Fruit fly (Drosophila melanogaster) whole organism, wandering third instar larva: ENCODE measurements around the gene CG14864.

Source experiments
- Abd-B ChIP-seq: fragments of >200 bp; optimal IDR thresholded peaks from 2 replicates; lab custom pipeline; 2017; ENCODE audit warnings: missing biosample characterization, missing genetic modification characterization
- Hnf4 ChIP-seq: fragments of 200-800 bp; sonication (Bioruptor generic); optimal IDR thresholded peaks from 2 replicates; lab custom pipeline; 2016; ENCODE audit warnings: missing biosample characterization, mild to moderate bottlenecking, missing genetic modification characterization
- Sp1 ChIP-seq: fragments of 200-800 bp; sonication (Bioruptor generic); optimal IDR thresholded peaks from 3 replicates; lab custom pipeline; 2019; ENCODE audit warnings: missing biosample characterization, mild to moderate bottlenecking, missing genetic modification characterization, moderate library complexity
- dl ChIP-seq, 2 experiments: fragments of 175-275, 200-275 bp in 1 of 2; fragments of 200-275 bp in 1 of 2; sonication (Bioruptor generic); optimal IDR thresholded peaks; lab custom pipeline; 2018; ENCODE audit warnings: mild to moderate bottlenecking in 2 of 2, missing biosample characterization in 2 of 2, missing genetic modification characterization in 2 of 2, moderate library complexity in 2 of 2; ENCODE audit not compliant: partially characterized antibody in 2 of 2, insufficient read depth in 1 of 2
- dmrt93B ChIP-seq: fragments of 200-800 bp; sonication (Bioruptor generic); optimal IDR thresholded peaks from 2 replicates; lab custom pipeline; 2018; ENCODE audit warnings: missing biosample characterization, mild to moderate bottlenecking, missing genetic modification characterization
- h ChIP-seq: fragments of 200-800 bp; sonication (Bioruptor generic); optimal IDR thresholded peaks from 3 replicates; lab custom pipeline; 2016; ENCODE audit warnings: missing biosample characterization, mild to moderate bottlenecking, missing genetic modification characterization
- psq ChIP-seq: fragments of 200-800 bp; sonication (Bioruptor generic); optimal IDR thresholded peaks from 3 replicates; lab custom pipeline; 2017; ENCODE audit warnings: missing biosample characterization, mild to moderate bottlenecking, missing genetic modification characterization, moderate library complexity
- sv ChIP-seq: fragments of 200-800 bp; sonication (Bioruptor generic); optimal IDR thresholded peaks from 3 replicates; lab custom pipeline; 2016; ENCODE audit warnings: missing biosample characterization, missing genetic modification characterization

DNA sequence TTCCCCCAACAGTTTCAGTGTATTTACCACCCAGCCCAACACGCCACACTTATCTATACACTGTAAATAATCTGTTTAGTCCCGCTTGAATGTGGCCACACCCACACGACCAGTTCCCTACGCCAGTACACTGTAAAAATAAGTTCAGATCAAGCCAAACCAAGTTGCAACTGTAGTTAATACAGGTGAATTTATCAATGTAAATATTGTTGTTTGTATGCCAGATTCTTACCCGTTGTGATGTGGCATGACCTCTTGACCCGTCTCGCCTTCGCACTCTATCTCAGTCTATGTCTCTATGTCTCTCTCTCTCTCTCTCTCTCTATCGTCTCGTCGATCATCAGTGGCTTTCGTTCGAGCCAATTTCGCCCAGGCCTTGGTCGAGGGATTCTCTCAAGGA, 45.5 kb upstream of the CG14864 start:
- TF ChIP-seq dmrt93B (GFP tag; lab: Kevin White, UChicago) (no peak), Abd-B (no peak), Sp1 (GFP tag; lab: Kevin White, UChicago) (no peak), dl (GFP tag; optimal IDR thresholded peaks at IDR 0.05; lab: Kevin White, UChicago; ENCODE audit: insufficient read depth in 1 of 2, partially characterized antibody in 2 of 2) (no peak), h (GFP tag; lab: Kevin White, UChicago) (no peak), sv (GFP tag; lab: Kevin White, UChicago) (no peak), psq (GFP tag; lab: Kevin White, UChicago) (no peak), Hnf4 (GFP tag; lab: Kevin White, UChicago) (no peak)
